Fruit fly (Drosophila melanogaster): ENCODE measurements around the gene CG6610.

CG6610 gene

dm6 chr3L:6074975-6075692, at the start of gene CG6610, which contains the start of gene CG13295:
Gene CG6610, plus strand, starts transcription at chr3L:6075536.
Gene CG13295, minus strand, starts transcription at chr3L:6075245.
- TF ChIP-seq tj (GFP tag; optimal IDR thresholded peaks at IDR 0.05) (no peak), toe (GFP tag; optimal IDR thresholded peaks at IDR 0.05) (peak; percentile 73), CG14711 (tag; optimal IDR thresholded peaks at IDR 0.05) (peak; percentile 23), pad (GFP tag; optimal IDR thresholded peaks at IDR 0.05) (peak; percentile 25), Mnt (GFP tag; optimal IDR thresholded peaks at IDR 0.05) (peak; percentile 46), CG33017 (tag; optimal IDR thresholded peaks at IDR 0.05) (peak; percentile 10), kay (GFP tag; ENCODE audit: borderline replicate concordance) (no peak), cic (GFP tag; optimal IDR thresholded peaks at IDR 0.05) (peak; percentile 1), Crg-1 (GFP tag; optimal IDR thresholded peaks at IDR 0.05) (peak; percentile 52), CG5204 (GFP tag; optimal IDR thresholded peaks at IDR 0.05) (peak; percentile 49), bab1 (GFP tag; optimal IDR thresholded peaks at IDR 0.05) (peak; percentile 54), CG12768 (GFP tag; optimal IDR thresholded peaks at IDR 0.05) (peak; percentile 24), cnc (optimal IDR thresholded peaks at IDR 0.05) (no peak), Clk (GFP tag; optimal IDR thresholded peaks at IDR 0.05) (peak; percentile 40), CG1620 (GFP tag; optimal IDR thresholded peaks at IDR 0.05) (peak; percentile 63), Hr96 (GFP tag; optimal IDR thresholded peaks at IDR 0.05) (peak; percentile 71), CG7101 (tag; optimal IDR thresholded peaks at IDR 0.05) (peak; percentile 56), CG11617 (GFP tag; optimal IDR thresholded peaks at IDR 0.05) (peak; percentile 32), CG7045 (GFP tag; optimal IDR thresholded peaks at IDR 0.05) (peak; percentile 46), ovo (GFP tag; optimal IDR thresholded peaks at IDR 0.05) (no peak)

- TF ChIP-seq bab1 (GFP tag; optimal IDR thresholded peaks at IDR 0.05) (no peak), kay (GFP tag; ENCODE audit: borderline replicate concordance) (peak; percentile 25), CG5204 (GFP tag; optimal IDR thresholded peaks at IDR 0.05) (no peak), CG33017 (tag; optimal IDR thresholded peaks at IDR 0.05) (no peak)
Measured at dm6 chr3L:6033008-6033407, 42.3 kb upstream of the CG6610 start.

dm6 chr3L:6034511-6034910, 40.8 kb upstream of the CG6610 start, which contains the start of gene CG10477:
Gene CG10477, minus strand, starts transcription at chr3L:6034611.
- TF ChIP-seq cnc (optimal IDR thresholded peaks at IDR 0.05) (no peak), Crg-1 (GFP tag; optimal IDR thresholded peaks at IDR 0.05) (no peak), CG12768 (GFP tag; optimal IDR thresholded peaks at IDR 0.05) (no peak), CG7101 (tag; optimal IDR thresholded peaks at IDR 0.05) (no peak), tj (GFP tag; optimal IDR thresholded peaks at IDR 0.05) (no peak), CG5204 (GFP tag; optimal IDR thresholded peaks at IDR 0.05) (no peak), toe (GFP tag; optimal IDR thresholded peaks at IDR 0.05) (no peak), CG33017 (tag; optimal IDR thresholded peaks at IDR 0.05) (no peak), kay (GFP tag; ENCODE audit: borderline replicate concordance) (no peak), CG11617 (GFP tag; optimal IDR thresholded peaks at IDR 0.05) (no peak), ovo (GFP tag; optimal IDR thresholded peaks at IDR 0.05) (no peak), cic (GFP tag; optimal IDR thresholded peaks at IDR 0.05) (no peak), CG1620 (GFP tag; optimal IDR thresholded peaks at IDR 0.05) (no peak), Clk (GFP tag; optimal IDR thresholded peaks at IDR 0.05) (no peak), bab1 (GFP tag; optimal IDR thresholded peaks at IDR 0.05) (no peak), Mnt (GFP tag; optimal IDR thresholded peaks at IDR 0.05) (no peak), pad (GFP tag; optimal IDR thresholded peaks at IDR 0.05) (no peak), CG14711 (tag; optimal IDR thresholded peaks at IDR 0.05) (no peak), CG7045 (GFP tag; optimal IDR thresholded peaks at IDR 0.05) (no peak), Hr96 (GFP tag; optimal IDR thresholded peaks at IDR 0.05) (no peak)

- TF ChIP-seq bab1 (GFP tag; optimal IDR thresholded peaks at IDR 0.05) (no peak), Hr96 (GFP tag; optimal IDR thresholded peaks at IDR 0.05) (no peak), CG7045 (GFP tag; optimal IDR thresholded peaks at IDR 0.05) (no peak), Mnt (GFP tag; optimal IDR thresholded peaks at IDR 0.05) (no peak), toe (GFP tag; optimal IDR thresholded peaks at IDR 0.05) (no peak), CG1620 (GFP tag; optimal IDR thresholded peaks at IDR 0.05) (no peak), Clk (GFP tag; optimal IDR thresholded peaks at IDR 0.05) (no peak), cic (GFP tag; optimal IDR thresholded peaks at IDR 0.05) (no peak), tj (GFP tag; optimal IDR thresholded peaks at IDR 0.05) (no peak), ovo (GFP tag; optimal IDR thresholded peaks at IDR 0.05) (no peak), CG12768 (GFP tag; optimal IDR thresholded peaks at IDR 0.05) (no peak)
Measured at dm6 chr3L:6034916-6035315, 40.4 kb upstream of the CG6610 start, which contains the start of gene yip7. Gene yip7, plus strand, starts transcription at chr3L:6035216.

- TF ChIP-seq kay (GFP tag; ENCODE audit: borderline replicate concordance) (peak; percentile 75), CG5204 (GFP tag; optimal IDR thresholded peaks at IDR 0.05) (no peak), tj (GFP tag; optimal IDR thresholded peaks at IDR 0.05) (no peak), Hr96 (GFP tag; optimal IDR thresholded peaks at IDR 0.05) (peak; percentile 21), bab1 (GFP tag; optimal IDR thresholded peaks at IDR 0.05) (no peak), cic (GFP tag; optimal IDR thresholded peaks at IDR 0.05) (peak; percentile 26)
Measured at dm6 chr3L:6036141-6036540, 39.2 kb upstream of the CG6610 start.

dm6 chr3L:6036811-6037210, 38.5 kb upstream of the CG6610 start, which contains the start of gene CG6462:
Gene CG6462, plus strand, starts transcription at chr3L:6037111.
- TF ChIP-seq Crg-1 (GFP tag; optimal IDR thresholded peaks at IDR 0.05) (no peak), Clk (GFP tag; optimal IDR thresholded peaks at IDR 0.05) (no peak), CG11617 (GFP tag; optimal IDR thresholded peaks at IDR 0.05) (no peak), CG33017 (tag; optimal IDR thresholded peaks at IDR 0.05) (no peak), CG1620 (GFP tag; optimal IDR thresholded peaks at IDR 0.05) (no peak), tj (GFP tag; optimal IDR thresholded peaks at IDR 0.05) (no peak), Hr96 (GFP tag; optimal IDR thresholded peaks at IDR 0.05) (no peak), bab1 (GFP tag; optimal IDR thresholded peaks at IDR 0.05) (no peak), CG12768 (GFP tag; optimal IDR thresholded peaks at IDR 0.05) (no peak), toe (GFP tag; optimal IDR thresholded peaks at IDR 0.05) (no peak)
